Fruit fly (Drosophila melanogaster): ENCODE results near the gene Snoo.

The Snoo gene

DNA sequence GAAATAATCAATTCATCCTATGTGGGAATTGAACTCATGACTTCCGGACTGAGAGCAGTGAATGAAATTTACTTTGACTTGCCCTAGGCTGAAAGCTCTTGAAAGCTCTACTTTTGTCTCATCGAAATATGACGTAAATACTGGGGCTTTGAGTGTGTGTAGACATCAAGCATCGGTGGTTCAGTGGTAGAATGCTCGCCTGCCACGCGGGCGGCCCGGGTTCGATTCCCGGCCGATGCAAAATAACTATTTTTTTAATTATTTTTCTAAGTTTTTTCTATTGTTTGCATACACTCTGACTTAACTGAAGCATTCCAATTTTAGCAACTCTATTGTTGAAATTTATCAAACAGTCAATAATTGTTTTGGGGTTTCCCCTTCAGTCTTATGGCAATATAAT is 111.3 kb downstream of the Snoo start (continued):
- TF ChIP-seq NfI (GFP tag; optimal IDR thresholded peaks at IDR 0.05) (no peak), Mrtf (GFP tag; IDR thresholded peaks at IDR 0.05) (no peak), B-H2 (GFP tag; optimal IDR thresholded peaks at IDR 0.05) (no peak), row (GFP tag; IDR thresholded peaks at IDR 0.05) (no peak), H2.0 (GFP tag; IDR thresholded peaks at IDR 0.05) (no peak), CG42726 (GFP tag; IDR thresholded peaks at IDR 0.05; ENCODE audit: partially characterized antibody) (peak; percentile 87), inv (GFP tag; IDR thresholded peaks at IDR 0.05; ENCODE audit: partially characterized antibody) (peak; percentile 39; the same call in 1 of the 2 replicates), Bgb (GFP tag; IDR thresholded peaks at IDR 0.05; ENCODE audit: partially characterized antibody) (peak; percentile 88), CG14860 (GFP tag; IDR thresholded peaks at IDR 0.05; ENCODE audit: partially characterized antibody) (peak; percentile 88), CG11723 (GFP tag; optimal IDR thresholded peaks at IDR 0.05) (no peak), tna (GFP tag; IDR thresholded peaks at IDR 0.05; ENCODE audit: partially characterized antibody) (peak; percentile 92), CG6791 (GFP tag; IDR thresholded peaks at IDR 0.05; ENCODE audit: partially characterized antibody) (peak; percentile 93), mld (GFP tag; IDR thresholded peaks at IDR 0.05; ENCODE audit: partially characterized antibody) (peak; percentile 94), Blimp-1 (GFP tag; optimal IDR thresholded peaks at IDR 0.05) (no peak), onecut (GFP tag; IDR thresholded peaks at IDR 0.05) (peak; percentile 23; the same call in 1 of the 2 replicates), Jarid2 (GFP tag; optimal IDR thresholded peaks at IDR 0.05) (no peak), cad (GFP tag; optimal IDR thresholded peaks at IDR 0.05) (no peak), vnd (GFP tag; IDR thresholded peaks at IDR 0.05; ENCODE audit: partially characterized antibody) (peak; percentile 84), rib (GFP tag; IDR thresholded peaks at IDR 0.05) (no peak), CG12104 (GFP tag; optimal IDR thresholded peaks at IDR 0.05) (no peak), Doc3 (GFP tag; IDR thresholded peaks at IDR 0.05; ENCODE audit: partially characterized antibody) (peak; percentile 50; the same call in 2 of the 3 replicates), zen2 (GFP tag; IDR thresholded peaks at IDR 0.05; ENCODE audit: partially characterized antibody) (peak; percentile 78), Adf1 (GFP tag; IDR thresholded peaks at IDR 0.05) (no peak), Bdp1 (GFP tag; optimal IDR thresholded peaks at IDR 0.05) (peak; percentile 96), Gug (GFP tag; IDR thresholded peaks at IDR 0.05) (no peak), pum (GFP tag; optimal IDR thresholded peaks at IDR 0.05) (no peak), stc (GFP tag; IDR thresholded peaks at IDR 0.05) (peak; percentile 50; the same call in 1 of the 2 replicates), Pdp1 (GFP tag; optimal IDR thresholded peaks at IDR 0.05) (no peak), tin (GFP tag; optimal IDR thresholded peaks at IDR 0.05) (no peak), HLH4C (GFP tag; IDR thresholded peaks at IDR 0.05; ENCODE audit: partially characterized antibody) (peak; percentile 76), br (optimal IDR thresholded peaks at IDR 0.05) (no peak), CG2202 (tag; optimal IDR thresholded peaks at IDR 0.05) (no peak), shn (GFP tag; optimal IDR thresholded peaks at IDR 0.05) (no peak), unc-4 (GFP tag; IDR thresholded peaks at IDR 0.05; ENCODE audit: partially characterized antibody) (peak; percentile 59), Rfx (GFP tag; IDR thresholded peaks at IDR 0.05) (peak; percentile 18; the same call in 1 of the 2 replicates), hkb (optimal IDR thresholded peaks at IDR 0.05) (no peak), hkb (GFP tag; IDR thresholded peaks at IDR 0.05) (peak; percentile 32; the same call in 1 of the 2 replicates), ato (GFP tag; IDR thresholded peaks at IDR 0.05; ENCODE audit: partially characterized antibody) (peak; percentile 93), CG13287 (GFP tag; IDR thresholded peaks at IDR 0.05; ENCODE audit: partially characterized antibody) (peak; percentile 74), amos (GFP tag; IDR thresholded peaks at IDR 0.05; ENCODE audit: partially characterized antibody) (peak; percentile 72), slbo (GFP tag; IDR thresholded peaks at IDR 0.05) (0 out of 2 replicates have a peak, but pooled peaks have one; percentile 15), hb (GFP tag; IDR thresholded peaks at IDR 0.05; ENCODE audit: partially characterized antibody) (peak; percentile 87), ap (GFP tag; IDR thresholded peaks at IDR 0.05) (no peak), Scr (GFP tag; IDR thresholded peaks at IDR 0.05; ENCODE audit: partially characterized antibody) (peak; percentile 70), Atf6 (GFP tag; IDR thresholded peaks at IDR 0.05) (0 out of 2 replicates have a peak, but pooled peaks have one; percentile 31), maf-S (GFP tag; optimal IDR thresholded peaks at IDR 0.05) (no peak), PHDP (tag; optimal IDR thresholded peaks at IDR 0.05) (no peak), luna (GFP tag; optimal IDR thresholded peaks at IDR 0.05) (no peak), bbx (GFP tag; IDR thresholded peaks at IDR 0.05; ENCODE audit: partially characterized antibody) (peak; percentile 79), ro (GFP tag; IDR thresholded peaks at IDR 0.05) (no peak)

Measured in whole organism, embryonic.